Worm (Caenorhabditis elegans) whole organism, early embryonic: ENCODE results near the gene age-1.

Experiments used
- B0310.2 ChIP-seq: sonication (generic microtip); optimal IDR thresholded peaks from 2 replicates; lab custom pipeline; 2016; ENCODE audit warnings: mild to moderate bottlenecking, missing genetic modification characterization, missing compliant biosample characterization
- F13C5.2 ChIP-seq: sonication (generic microtip); optimal IDR thresholded peaks from 2 replicates; lab custom pipeline; 2017; ENCODE audit warnings: mild to moderate bottlenecking, missing genetic modification characterization, inconsistent platforms, missing compliant biosample characterization
- aly-1 ChIP-seq: sonication (generic microtip); optimal IDR thresholded peaks from 2 replicates; lab custom pipeline; 2016; ENCODE audit warnings: missing genetic modification characterization, missing compliant biosample characterization
- ama-1 ChIP-seq: fragments of 150-350 bp; optimal IDR thresholded peaks from 2 replicates; lab custom pipeline; 2014
- ceh-13 ChIP-seq: fragments of 200-800 bp; sonication (Bioruptor generic); optimal IDR thresholded peaks from 2 replicates; lab custom pipeline; 2018; ENCODE audit warnings: mild to moderate bottlenecking, missing genetic modification characterization, missing compliant biosample characterization
- ceh-36 ChIP-seq: sonication (generic microtip); optimal IDR thresholded peaks from 2 replicates; lab custom pipeline; 2016; ENCODE audit warnings: missing genetic modification characterization, inconsistent platforms, missing compliant biosample characterization
- ets-7 ChIP-seq: sonication (generic microtip); optimal IDR thresholded peaks from 2 replicates; lab custom pipeline; 2016; ENCODE audit warnings: missing genotype, missing genetic modification characterization, missing compliant biosample characterization
- flt-1 ChIP-seq: fragments of 200-800 bp; sonication (Bioruptor generic); IDR thresholded peaks from 2 replicates; pipeline ENCODE4 v1.3.6; 2022; ENCODE audit warnings: missing genetic modification characterization, missing compliant biosample characterization
- hmbx-1 ChIP-seq: sonication (generic microtip); optimal IDR thresholded peaks from 2 replicates; lab custom pipeline; 2016; ENCODE audit warnings: mild to moderate bottlenecking, missing genetic modification characterization, missing compliant biosample characterization
- hmg-4 ChIP-seq: fragments of 200-800 bp; sonication (Bioruptor generic); optimal IDR thresholded peaks from 2 replicates; lab custom pipeline; 2018; ENCODE audit warnings: mild to moderate bottlenecking, missing genetic modification characterization, missing compliant biosample characterization
- hnd-1 ChIP-seq: sonication (generic microtip); optimal IDR thresholded peaks from 2 replicates; lab custom pipeline; 2016; ENCODE audit warnings: missing genetic modification characterization, missing compliant biosample characterization
- pes-1 ChIP-seq: fragments of 200-800 bp; sonication (Bioruptor generic); IDR thresholded peaks from 2 replicates; pipeline ENCODE4 v1.3.6; 2022; ENCODE audit warnings: missing genetic modification reagents, missing genetic modification characterization, missing compliant biosample characterization
- scrt-1 ChIP-seq: fragments of 200-800 bp; sonication (Bioruptor generic); IDR thresholded peaks from 2 replicates; pipeline ENCODE4 v1.3.6; 2022; ENCODE audit warnings: missing genetic modification characterization, missing compliant biosample characterization
- sea-1 ChIP-seq: fragments of 200-800 bp; sonication (Bioruptor generic); conservative IDR thresholded peaks from 2 replicates; pipeline ENCODE4 v1.3.6; 2022; ENCODE audit warnings: missing genetic modification characterization, missing compliant biosample characterization
- tbx-11 ChIP-seq: fragments of 200-800 bp; sonication (Bioruptor generic); IDR thresholded peaks from 2 replicates; pipeline ENCODE4 v1.3.6; 2022; ENCODE audit warnings: missing genetic modification characterization, missing compliant biosample characterization
- tbx-37 ChIP-seq: fragments of 200-800 bp; sonication (Bioruptor generic); conservative IDR thresholded peaks from 2 replicates; pipeline ENCODE4 v1.3.6; 2022; ENCODE audit warnings: missing genetic modification reagents, missing genetic modification characterization, missing compliant biosample characterization
- tra-4 ChIP-seq: sonication (generic microtip); optimal IDR thresholded peaks from 2 replicates; lab custom pipeline; 2017; ENCODE audit warnings: missing genetic modification characterization, missing compliant biosample characterization

The age-1 gene

ce11 chrII:11526954-11527353 lies at the start of gene age-1:
age-1 (minus strand) TSS chrII:11527054.
- TF ChIP-seq ceh-36 (no peak), ets-7 (tag; lab: Kevin White, UChicago) (no peak), F13C5.2 (tag; lab: Kevin White, UChicago) (no peak), tbx-37 (GFP tag; lab: Robert Waterston, UW) (no peak), tbx-11 (GFP tag; lab: Robert Waterston, UW) (no peak), sea-1 (GFP tag; lab: Robert Waterston, UW) (no peak), hmbx-1 (tag; lab: Kevin White, UChicago) (no peak), scrt-1 (GFP tag; lab: Robert Waterston, UW) (no peak), flt-1 (no peak), hmg-4 (GFP tag; lab: Kevin White, UChicago) (no peak), pes-1 (GFP tag; lab: Robert Waterston, UW) (no peak), tra-4 (tag; lab: Kevin White, UChicago) (no peak), ceh-13 (no peak), hnd-1 (tag; lab: Kevin White, UChicago) (no peak)

- TF ChIP-seq tra-4 (tag; lab: Kevin White, UChicago) (no peak), sea-1 (GFP tag; lab: Robert Waterston, UW) (no peak), F13C5.2 (tag; lab: Kevin White, UChicago) (no peak), hmg-4 (GFP tag; lab: Kevin White, UChicago) (no peak), hnd-1 (tag; lab: Kevin White, UChicago) (no peak), B0310.2 (tag; lab: Kevin White, UChicago) (no peak), ceh-13 (no peak), hmbx-1 (tag; lab: Kevin White, UChicago) (no peak), scrt-1 (GFP tag; lab: Robert Waterston, UW) (no peak), ama-1 (lab: Kevin White, UChicago) (no peak), ceh-36 (no peak), tbx-11 (GFP tag; lab: Robert Waterston, UW) (no peak), ets-7 (tag; lab: Kevin White, UChicago) (no peak)
These were observed 46.1 kb upstream of the age-1 start, which contains the start of gene F54D5.2 for ce11 chrII:11572944-11573343. F54D5.2 (plus strand) TSS chrII:11573180.

- no peak for TF ChIP-seq tbx-11 (GFP tag; lab: Robert Waterston, UW)
- no peak for TF ChIP-seq F13C5.2 (tag; lab: Kevin White, UChicago)
- TF ChIP-seq tra-4 (tag; lab: Kevin White, UChicago): no peak
These were observed 44.5 kb upstream of the age-1 start, which contains the start of gene F54D5.3 for ce11 chrII:11571260-11571854. F54D5.3 (plus strand) TSS chrII:11571805.

DNA sequence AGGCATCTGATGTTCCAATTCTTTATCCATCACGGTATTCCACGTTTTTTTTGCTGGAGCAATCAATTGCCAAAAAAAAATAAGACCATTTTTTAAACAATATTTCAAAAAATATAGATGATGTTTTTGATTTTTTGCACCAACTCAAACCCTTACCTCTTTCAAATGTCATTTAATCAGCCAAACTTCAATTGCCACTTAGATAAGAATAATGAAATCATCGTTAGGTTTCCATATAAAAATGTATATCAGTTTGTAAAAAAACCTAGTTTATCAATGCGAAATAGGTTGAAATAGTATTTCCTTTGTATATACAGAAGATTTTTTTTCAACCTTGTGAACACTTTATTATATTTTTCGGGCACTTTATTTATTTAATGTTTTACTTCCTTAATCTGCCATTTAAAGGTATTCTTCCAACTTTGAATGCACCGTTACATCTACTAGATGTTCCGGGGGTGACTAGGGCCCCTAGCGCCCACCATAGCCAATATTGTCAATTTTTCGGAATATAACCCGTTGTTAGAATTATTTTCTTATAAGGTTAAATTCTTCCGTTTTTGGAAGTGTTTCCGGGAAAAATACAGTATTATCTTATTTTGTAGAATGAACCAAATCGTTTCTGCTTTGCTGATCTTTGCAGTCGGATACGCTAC lies 42.5 kb upstream of the age-1 start, which contains the start of the genes F54D5.23 and F54D5.4:
F54D5.23 (minus strand) TSS at position 75 of the 656 bp plus-strand sequence.
F54D5.4 (plus strand) TSS at position 606 of the 656 bp plus-strand sequence.
- no peak for TF ChIP-seq flt-1
- no peak for TF ChIP-seq scrt-1 (GFP tag; lab: Robert Waterston, UW)
- TF ChIP-seq ets-7 (tag; lab: Kevin White, UChicago): no peak
- no peak for TF ChIP-seq tbx-37 (GFP tag; lab: Robert Waterston, UW)
- no peak for TF ChIP-seq ama-1 (lab: Kevin White, UChicago)
- TF ChIP-seq F13C5.2 (tag; lab: Kevin White, UChicago): no peak
- no peak for TF ChIP-seq hnd-1 (tag; lab: Kevin White, UChicago)
- no peak for TF ChIP-seq sea-1 (GFP tag; lab: Robert Waterston, UW)
- TF ChIP-seq ceh-36: no peak
- no peak for TF ChIP-seq hmbx-1 (tag; lab: Kevin White, UChicago)
- TF ChIP-seq tbx-11 (GFP tag; lab: Robert Waterston, UW): no peak
- no peak for TF ChIP-seq B0310.2 (tag; lab: Kevin White, UChicago)

DNA sequence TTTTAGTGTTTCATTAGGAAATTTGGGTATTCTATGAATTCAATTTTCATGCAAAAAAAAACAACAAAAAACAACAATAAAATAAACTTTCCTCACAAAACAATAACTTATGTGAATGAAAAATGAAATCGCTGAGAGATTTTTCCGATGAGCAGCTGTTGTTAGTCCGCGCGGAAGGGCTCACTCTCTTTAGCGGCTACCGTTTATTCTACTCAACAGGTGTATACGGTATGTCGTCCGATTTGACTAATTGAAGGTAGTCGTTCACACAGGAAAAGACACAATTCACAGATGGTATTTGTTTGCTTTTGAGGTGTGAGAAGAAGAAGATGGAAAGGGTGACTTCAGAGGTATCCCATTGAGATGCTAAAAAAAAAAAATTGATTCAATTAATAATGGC lies 41.8 kb upstream of the age-1 start:
- no peak for TF ChIP-seq ceh-36
- no peak for TF ChIP-seq flt-1
- TF ChIP-seq sea-1 (GFP tag; lab: Robert Waterston, UW): no peak

- TF ChIP-seq hmg-4 (GFP tag; lab: Kevin White, UChicago) (peak; percentile 87), ama-1 (lab: Kevin White, UChicago) (no peak), sea-1 (GFP tag; lab: Robert Waterston, UW) (0 out of 2 replicates have a peak, but pooled peaks have one; percentile 38), pes-1 (GFP tag; lab: Robert Waterston, UW) (0 out of 2 replicates have a peak, but pooled peaks have one; percentile 18), tbx-11 (GFP tag; lab: Robert Waterston, UW) (0 out of 2 replicates have a peak, but pooled peaks have one; percentile 49), F13C5.2 (tag; lab: Kevin White, UChicago) (peak; percentile 16), B0310.2 (tag; lab: Kevin White, UChicago) (no peak), flt-1 (peak; percentile 27; the same call in 1 of the 2 replicates), ceh-13 (no peak)
These were observed 40.3 kb upstream of the age-1 start, which contains the start of gene F54D5.5 for ce11 chrII:11566970-11567711. F54D5.5 (minus strand) TSS chrII:11567020.

ce11 chrII:11564127-11564526 lies 37.3 kb upstream of the age-1 start, which contains the start of gene F54D5.15:
F54D5.15 (minus strand) TSS chrII:11564227.
- no peak for TF ChIP-seq tbx-37 (GFP tag; lab: Robert Waterston, UW)
- TF ChIP-seq sea-1 (GFP tag; lab: Robert Waterston, UW): no peak
- TF ChIP-seq scrt-1 (GFP tag; lab: Robert Waterston, UW): no peak
- TF ChIP-seq F13C5.2 (tag; lab: Kevin White, UChicago): no peak
- no peak for TF ChIP-seq flt-1
- no peak for TF ChIP-seq aly-1
- no peak for TF ChIP-seq hmg-4 (GFP tag; lab: Kevin White, UChicago)
- no peak for TF ChIP-seq tra-4 (tag; lab: Kevin White, UChicago)
- no peak for TF ChIP-seq pes-1 (GFP tag; lab: Robert Waterston, UW)
- no peak for TF ChIP-seq B0310.2 (tag; lab: Kevin White, UChicago)
- TF ChIP-seq ceh-36: no peak
- no peak for TF ChIP-seq ceh-13
